Fruit fly (Drosophila melanogaster): ENCODE measurements around the gene Acbp6.

DNA sequence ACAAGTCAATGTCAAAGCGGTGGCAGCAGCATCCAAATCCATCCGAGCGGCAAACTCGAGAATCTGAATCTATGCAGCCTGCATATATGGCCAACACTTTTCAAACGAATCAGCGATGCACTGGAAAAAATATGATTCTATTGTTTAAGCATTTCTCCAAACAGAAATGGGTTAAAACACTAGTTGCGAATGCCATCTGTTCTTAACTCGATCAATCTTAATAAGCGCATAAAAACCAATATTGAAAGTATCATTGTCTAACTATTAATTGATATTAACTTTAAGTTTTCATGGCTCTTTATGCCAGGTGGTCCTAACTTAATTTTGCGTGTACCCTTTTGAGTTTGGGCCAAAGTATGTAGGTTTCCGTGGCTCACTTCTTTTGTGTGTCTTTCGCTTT lies 23.0 kb upstream of the Acbp6 start:
- TF ChIP-seq CG8478 (optimal IDR thresholded peaks at IDR 0.05) (no peak), CTCF (optimal IDR thresholded peaks at IDR 0.05) (no peak)

All from S2 (cell line).